5 fruit fly cellular contexts compared by ENCODE assay signal in the genomic region with DNA sequence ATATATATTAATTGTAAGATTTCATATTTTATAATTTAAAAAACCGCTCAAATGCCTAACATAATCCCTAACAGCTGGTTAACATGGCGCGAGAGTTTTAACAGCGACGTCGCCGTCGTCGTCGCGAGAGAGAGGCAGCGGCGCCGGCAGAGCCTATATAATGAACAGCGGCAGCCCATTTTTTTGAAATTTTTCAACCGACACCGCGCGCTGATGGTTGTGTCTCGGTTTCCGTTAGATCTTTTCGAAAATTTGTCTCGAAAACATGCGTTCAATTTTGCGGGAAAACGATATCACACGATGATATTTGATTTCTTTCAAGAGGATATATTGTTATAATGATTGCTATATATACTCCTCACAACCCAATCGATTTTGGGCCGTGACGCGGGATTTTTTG.
A peak's percentile ranks its signal among the peaks of the same experiment; 100 is the strongest.
TF ChIP-seq lines count a peak whose summit lies in the region.

pigs (plus strand) TSS at position 183 of the 400 bp plus-strand sequence.

- no peak for TF ChIP-seq CTCF in whole organism, embryonic (GFP tag; optimal IDR thresholded peaks at IDR 0.05; lab: Kevin White, UChicago)

TF ChIP-seq in whole organism, adult, 20 proteins besides CTCF, POLR2A, EP300 and RAD21:
- TF ChIP-seq cnc (optimal IDR thresholded peaks at IDR 0.05; lab: Kevin White, UChicago), result no peak
- peak; percentile 40 for TF ChIP-seq Mnt (GFP tag; optimal IDR thresholded peaks at IDR 0.05; lab: Kevin White, UChicago)
- TF ChIP-seq bab1 (GFP tag; optimal IDR thresholded peaks at IDR 0.05; lab: Kevin White, UChicago), result peak; percentile 20

TF ChIP-seq in whole organism, embryonic, 481 proteins besides CTCF, POLR2A, EP300 and RAD21 (continues in another document):
- no peak for TF ChIP-seq chif (GFP tag; optimal IDR thresholded peaks at IDR 0.05; lab: Kevin White, UChicago)
- no peak for TF ChIP-seq bcd (GFP tag; optimal IDR thresholded peaks at IDR 0.05; lab: Kevin White, UChicago)
- TF ChIP-seq CG8290 (GFP tag; optimal IDR thresholded peaks at IDR 0.05; lab: Kevin White, UChicago), result no peak
- peak in 1 of 2 experiments; percentile 24 for TF ChIP-seq CG8290 (tag; optimal IDR thresholded peaks at IDR 0.05; lab: Kevin White, UChicago)
- no peak for TF ChIP-seq sima (GFP tag; optimal IDR thresholded peaks at IDR 0.05; lab: Kevin White, UChicago)
- no peak for TF ChIP-seq sens (GFP tag; lab: Kevin White, UChicago)
- no peak for TF ChIP-seq Antp (GFP tag; optimal IDR thresholded peaks at IDR 0.05; lab: Kevin White, UChicago)
- peak; percentile 33; the same call in 1 of the 2 replicates for TF ChIP-seq bbx (GFP tag; IDR thresholded peaks at IDR 0.05; lab: Robert Waterston, UW; ENCODE audit: partially characterized antibody)
- TF ChIP-seq mld (GFP tag; IDR thresholded peaks at IDR 0.05; lab: Robert Waterston, UW; ENCODE audit: partially characterized antibody), result 0 out of 3 replicates have a peak, but pooled peaks have one; percentile 32
- peak; percentile 8 for TF ChIP-seq CG1603 (tag; optimal IDR thresholded peaks at IDR 0.05; lab: Kevin White, UChicago)
- TF ChIP-seq CG6791 (GFP tag; IDR thresholded peaks at IDR 0.05; lab: Robert Waterston, UW; ENCODE audit: partially characterized antibody), result peak; percentile 21; the same call in 1 of the 3 replicates
- TF ChIP-seq CG4328 (GFP tag; optimal IDR thresholded peaks at IDR 0.05; lab: Kevin White, UChicago), result no peak
- no peak for TF ChIP-seq Sin3A (optimal IDR thresholded peaks at IDR 0.05; lab: Kevin White, UChicago)
- peak; percentile 31; the same call in 1 of the 2 replicates for TF ChIP-seq CG14014 (GFP tag; IDR thresholded peaks at IDR 0.05; lab: Robert Waterston, UW)
- no peak for TF ChIP-seq CG43689 (GFP tag; IDR thresholded peaks at IDR 0.05; lab: Robert Waterston, UW)
- TF ChIP-seq gro (GFP tag; optimal IDR thresholded peaks at IDR 0.05; lab: Kevin White, UChicago), result peak; percentile 37
- TF ChIP-seq Hr3 (GFP tag; optimal IDR thresholded peaks at IDR 0.05; lab: Kevin White, UChicago), result no peak
- peak; percentile 86 for TF ChIP-seq chm (GFP tag; IDR thresholded peaks at IDR 0.05; lab: Robert Waterston, UW)
- TF ChIP-seq ro (GFP tag; IDR thresholded peaks at IDR 0.05; lab: Robert Waterston, UW), result no peak
- no peak for TF ChIP-seq sr (GFP tag; IDR thresholded peaks at IDR 0.05; lab: Robert Waterston, UW)

TF ChIP-seq in whole organism, prepupa, 60 proteins besides CTCF, POLR2A, EP300 and RAD21:
- no peak for TF ChIP-seq Lpt (GFP tag; optimal IDR thresholded peaks at IDR 0.05; lab: Kevin White, UChicago)
- peak; percentile 10 for TF ChIP-seq vri (GFP tag; optimal IDR thresholded peaks at IDR 0.05; lab: Kevin White, UChicago)
- peak; percentile 21 for TF ChIP-seq svp (GFP tag; lab: Kevin White, UChicago)
- TF ChIP-seq eg (GFP tag; IDR thresholded peaks at IDR 0.05; lab: Robert Waterston, UW), result 0 out of 3 replicates have a peak, but pooled peaks have one; percentile 13
- TF ChIP-seq fd85E (GFP tag; optimal IDR thresholded peaks at IDR 0.05; lab: Kevin White, UChicago), result no peak
- no peak for TF ChIP-seq CG8632 (GFP tag; optimal IDR thresholded peaks at IDR 0.05; lab: Kevin White, UChicago)
- peak; percentile 29 for TF ChIP-seq Eip78C (GFP tag; lab: Kevin White, UChicago)
- no peak for TF ChIP-seq cyc (GFP tag; optimal IDR thresholded peaks at IDR 0.05; lab: Kevin White, UChicago)
- peak; percentile 8 for TF ChIP-seq net (GFP tag; optimal IDR thresholded peaks at IDR 0.05; lab: Kevin White, UChicago)
- 0 out of 2 replicates have a peak, but pooled peaks have one; percentile 9 for TF ChIP-seq CG15336 (GFP tag; IDR thresholded peaks at IDR 0.05; lab: Robert Waterston, UW)
- no peak for TF ChIP-seq salr (GFP tag; optimal IDR thresholded peaks at IDR 0.05; lab: Kevin White, UChicago)
- peak; percentile 8 for TF ChIP-seq Sox102F (GFP tag; optimal IDR thresholded peaks at IDR 0.05; lab: Kevin White, UChicago)
- no peak for TF ChIP-seq Hr38 (GFP tag; optimal IDR thresholded peaks at IDR 0.05; lab: Kevin White, UChicago)
- no peak for TF ChIP-seq CG6792 (GFP tag; optimal IDR thresholded peaks at IDR 0.05; lab: Kevin White, UChicago)

TF ChIP-seq in whole organism, pupa, 21 proteins besides CTCF, POLR2A, EP300 and RAD21:
- TF ChIP-seq Snoo (tag; optimal IDR thresholded peaks at IDR 0.05; lab: Kevin White, UChicago) (no peak), CG15710 (tag; optimal IDR thresholded peaks at IDR 0.05; lab: Kevin White, UChicago) (no peak), CG4496 (GFP tag; IDR thresholded peaks at IDR 0.05; lab: Robert Waterston, UW) (0 out of 3 replicates have a peak, but pooled peaks have one; percentile 10), CG9948 (tag; optimal IDR thresholded peaks at IDR 0.05; lab: Kevin White, UChicago) (no peak), CG10348 (GFP tag; IDR thresholded peaks at IDR 0.05; lab: Robert Waterston, UW) (no peak), CG12605 (GFP tag; IDR thresholded peaks at IDR 0.05; lab: Robert Waterston, UW) (no peak; the same call in 1 of the 2 replicates), EcR (GFP tag; optimal IDR thresholded peaks at IDR 0.05; lab: Kevin White, UChicago) (no peak), CG17806 (tag; optimal IDR thresholded peaks at IDR 0.05; lab: Kevin White, UChicago) (no peak)

TF ChIP-seq in whole organism, wandering third instar larva, 38 proteins besides CTCF, POLR2A, EP300 and RAD21:
- TF ChIP-seq Hnf4 (GFP tag; optimal IDR thresholded peaks at IDR 0.05; lab: Kevin White, UChicago), result peak; percentile 2
- no peak for TF ChIP-seq dmrt93B (GFP tag; optimal IDR thresholded peaks at IDR 0.05; lab: Kevin White, UChicago)
